Worm (Caenorhabditis elegans): Measurements from ENCODE around the gene pfd-4.

ce11 chrIV:11344288-11344687, 29.3 kb downstream of the pfd-4 start:
- TF ChIP-seq dpl-1 (GFP tag; optimal IDR thresholded peaks at IDR 0.05), result no peak
- no peak for TF ChIP-seq let-526 (GFP tag; IDR thresholded peaks at IDR 0.05)
- no peak for TF ChIP-seq hlh-12 (tag; optimal IDR thresholded peaks at IDR 0.05)
- no peak for TF ChIP-seq ekl-4 (GFP tag; IDR thresholded peaks at IDR 0.05)
- TF ChIP-seq hlh-26 (GFP tag; conservative IDR thresholded peaks at IDR 0.05), result no peak
- TF ChIP-seq zfh-2 (GFP tag; conservative IDR thresholded peaks at IDR 0.05), result no peak
- TF ChIP-seq bed-1 (GFP tag; IDR thresholded peaks at IDR 0.05), result no peak
- TF ChIP-seq ceh-40 (GFP tag; IDR thresholded peaks at IDR 0.05), result no peak
